Worm (Caenorhabditis elegans) whole organism, L4 larva: ENCODE measurements around the gene srh-297.

Experiments
- F49E8.2 ChIP-seq: sonication (generic microtip); optimal IDR thresholded peaks from 2 replicates; lab custom pipeline; 2016; ENCODE audit warnings: missing compliant biosample characterization, mild to moderate bottlenecking, missing genetic modification characterization, borderline replicate concordance
- arid-1 ChIP-seq: fragments of 200-800 bp; sonication (Bioruptor generic); conservative IDR thresholded peaks from 2 replicates; pipeline ENCODE4 v1.3.6; 2022; ENCODE audit warnings: missing genetic modification reagents, missing genetic modification characterization, missing compliant biosample characterization
- cey-2 ChIP-seq: sonication (generic microtip); optimal IDR thresholded peaks from 3 replicates; lab custom pipeline; 2017; ENCODE audit warnings: missing genetic modification characterization, mild to moderate bottlenecking, missing compliant biosample characterization, antibody characterized with exemption, borderline replicate concordance; ENCODE audit not compliant: insufficient read depth
- lim-7 ChIP-seq: fragments of 200-800 bp; sonication (Bioruptor generic); IDR thresholded peaks from 2 replicates; pipeline ENCODE4 v1.3.6; 2022; ENCODE audit warnings: missing genetic modification characterization, missing compliant biosample characterization
- lin-39 ChIP-seq: fragments of 150-350 bp; optimal IDR thresholded peaks from 2 replicates; lab custom pipeline; 2014; ENCODE audit warnings: missing biosample characterization, missing genetic modification reagents, missing genetic modification characterization
- lir-3 ChIP-seq: sonication (generic microtip); optimal IDR thresholded peaks from 2 replicates; lab custom pipeline; 2016; ENCODE audit warnings: mild to moderate bottlenecking, missing genetic modification characterization, missing compliant biosample characterization
- mdl-1 ChIP-seq, 2 experiments: fragments of 150-350 bp in 1 of 2; sonication (generic microtip) in 1 of 2; optimal IDR thresholded peaks; 2 replicates each; lab custom pipeline; 2014 to 2017; ENCODE audit warnings: missing biosample characterization in 2 of 2, missing genetic modification characterization in 2 of 2
- nhr-10 ChIP-seq: fragments of 150-350 bp; optimal IDR thresholded peaks from 2 replicates; lab custom pipeline; 2014; ENCODE audit warnings: missing biosample characterization, missing genetic modification characterization
- nhr-77 ChIP-seq: fragments of 150-350 bp; optimal IDR thresholded peaks from 2 replicates; lab custom pipeline; 2014; ENCODE audit warnings: missing biosample characterization, missing genetic modification characterization
- snpc-1.2 ChIP-seq: fragments of 200-800 bp; sonication (Bioruptor generic); IDR thresholded peaks from 2 replicates; pipeline ENCODE4 v1.3.6; 2022; ENCODE audit warnings: missing genetic modification reagents, missing genetic modification characterization, missing compliant biosample characterization
- spr-1 ChIP-seq: sonication (generic microtip); optimal IDR thresholded peaks from 2 replicates; lab custom pipeline; 2016; ENCODE audit warnings: mild to moderate bottlenecking, missing genetic modification characterization, missing compliant biosample characterization
- unc-130 ChIP-seq: sonication (generic microtip); optimal IDR thresholded peaks from 2 replicates; lab custom pipeline; 2016; ENCODE audit warnings: missing genetic modification reagents, missing genetic modification characterization, missing compliant biosample characterization
- ztf-11 ChIP-seq: fragments of 150-350 bp; optimal IDR thresholded peaks from 2 replicates; lab custom pipeline; 2014; ENCODE audit warnings: missing biosample characterization, missing genetic modification characterization

DNA sequence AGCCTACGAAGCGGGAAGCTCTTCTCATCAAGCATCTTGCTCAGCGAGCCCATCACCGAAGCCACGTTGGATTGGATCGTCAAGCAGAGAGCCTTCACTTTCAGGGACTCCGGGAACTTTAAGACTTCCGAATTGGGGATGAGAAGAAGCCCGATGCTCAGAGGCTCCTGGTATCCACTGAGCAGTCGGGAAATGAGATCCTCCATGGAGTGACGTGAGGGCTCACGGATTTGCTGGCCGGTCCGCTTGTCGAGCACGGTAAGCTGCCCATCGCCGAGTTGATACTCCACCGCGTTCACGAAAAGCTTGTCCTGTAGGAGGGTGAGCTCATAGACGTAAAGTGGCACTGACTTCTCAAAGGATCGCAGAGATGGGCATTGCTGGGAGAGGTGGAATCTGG, 17.2 kb upstream of the srh-297 start:
- TF ChIP-seq arid-1 (GFP tag; lab: Robert Waterston, UW) (no peak), snpc-1.2 (GFP tag; lab: Robert Waterston, UW) (no peak), cey-2 (no peak), nhr-77 (no peak), ztf-11 (no peak), nhr-10 (no peak), lim-7 (no peak), F49E8.2 (tag; lab: Kevin White, UChicago) (no peak), mdl-1 (tag; optimal IDR thresholded peaks at IDR 0.05; lab: Kevin White, UChicago) (no peak), spr-1 (tag; lab: Kevin White, UChicago) (no peak), lin-39 (tag; lab: Kevin White, UChicago) (no peak), lir-3 (tag; lab: Kevin White, UChicago) (no peak), unc-130 (no peak)
